Worm (Caenorhabditis elegans) whole organism, early embryonic: Measurements from ENCODE around the gene arid-1.
"Not testable (repeated sequence)": the region's sequence is repeated elsewhere in the genome, so short reads cannot be mapped to it uniquely, and the experiment has no call there.

Experiments used
- B0310.2 ChIP-seq: sonication (generic microtip); optimal IDR thresholded peaks from 2 replicates; lab custom pipeline; 2016; ENCODE audit warnings: mild to moderate bottlenecking, missing genetic modification characterization, missing compliant biosample characterization
- hmg-4 ChIP-seq: fragments of 200-800 bp; sonication (Bioruptor generic); optimal IDR thresholded peaks from 2 replicates; lab custom pipeline; 2018; ENCODE audit warnings: mild to moderate bottlenecking, missing genetic modification characterization, missing compliant biosample characterization

- not testable (repeated sequence) for TF ChIP-seq B0310.2 (tag; lab: Kevin White, UChicago); hmg-4 (GFP tag; lab: Kevin White, UChicago)
These were observed 26.7 kb downstream of the arid-1 start, which contains the start of gene DC2.5 for ce11 chrV:212687-213086.
